Fruit fly (Drosophila melanogaster): ENCODE results near the gene Irp-1B.

Irp-1B gene

DNA sequence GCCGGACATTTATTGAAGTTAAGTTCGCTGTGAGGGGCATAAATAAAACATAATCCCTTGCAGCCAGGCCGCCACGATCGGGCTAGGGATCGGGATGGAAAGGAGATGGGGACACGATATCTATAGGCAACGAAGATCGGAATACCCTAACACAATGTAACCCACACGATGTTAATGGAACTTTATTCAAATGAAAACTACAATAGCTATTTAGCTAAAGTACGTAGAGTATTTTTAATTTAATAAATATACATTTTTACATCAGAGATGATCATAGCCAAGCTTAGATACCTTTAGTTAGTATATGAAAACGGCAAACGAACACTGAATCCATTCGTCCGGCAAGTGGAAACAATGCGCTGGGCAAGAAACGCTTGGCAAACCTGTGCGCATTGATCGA lies 42.2 kb upstream of the Irp-1B start (continued):
- TF ChIP-seq CG10631 (GFP tag; optimal IDR thresholded peaks at IDR 0.05) (peak; percentile 74), Eip78C (GFP tag) (peak; percentile 92), CG4318 (GFP tag; optimal IDR thresholded peaks at IDR 0.05) (peak; percentile 13), Smox (GFP tag; optimal IDR thresholded peaks at IDR 0.05) (peak; percentile 10), Ets96B (tag; optimal IDR thresholded peaks at IDR 0.05) (peak; percentile 77), CG3919 (GFP tag; optimal IDR thresholded peaks at IDR 0.05) (peak; percentile 68), salr (GFP tag; optimal IDR thresholded peaks at IDR 0.05) (peak; percentile 21 to 23), CG6792 (GFP tag; optimal IDR thresholded peaks at IDR 0.05) (peak; percentile 47), Hr39 (GFP tag; optimal IDR thresholded peaks at IDR 0.05) (no peak), CG8319 (GFP tag; optimal IDR thresholded peaks at IDR 0.05) (peak; percentile 17)

- TF ChIP-seq CG6854 (GFP tag; optimal IDR thresholded peaks at IDR 0.05) (no peak), CG6163 (GFP tag; IDR thresholded peaks at IDR 0.05) (no peak), Eip93F (GFP tag; optimal IDR thresholded peaks at IDR 0.05) (no peak), svp (GFP tag) (peak; percentile 34), CG16779 (tag; optimal IDR thresholded peaks at IDR 0.05) (no peak)
Measured at dm6 chr3R:10448957-10449356, 36.3 kb upstream of the Irp-1B start.

DNA sequence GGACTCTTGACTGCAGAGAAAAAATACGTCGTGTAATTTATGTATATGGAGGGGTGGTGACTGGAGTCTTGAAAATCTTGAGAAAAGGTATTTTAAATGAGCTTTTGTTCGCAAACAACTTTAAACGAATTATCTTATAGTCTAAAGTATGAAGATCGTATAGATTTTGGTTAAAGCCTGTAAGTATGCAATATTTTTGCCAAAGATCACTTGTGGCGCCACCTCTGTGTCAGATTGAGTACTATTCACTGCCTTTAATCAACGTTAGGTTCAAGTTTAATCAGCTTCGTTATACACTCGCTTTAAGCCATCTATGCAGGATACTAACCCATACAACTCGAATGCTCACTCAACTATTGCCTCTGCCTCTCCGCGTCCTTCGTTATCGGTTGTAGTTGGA lies 24.3 kb upstream of the Irp-1B start:
- TF ChIP-seq net (GFP tag; optimal IDR thresholded peaks at IDR 0.05) (no peak), spab (GFP tag; optimal IDR thresholded peaks at IDR 0.05) (no peak), lz (GFP tag; optimal IDR thresholded peaks at IDR 0.05) (no peak), dsx (GFP tag; optimal IDR thresholded peaks at IDR 0.05; ENCODE audit: poor library complexity, severe bottlenecking) (no peak), OdsH (GFP tag; optimal IDR thresholded peaks at IDR 0.05) (no peak), vri (GFP tag; optimal IDR thresholded peaks at IDR 0.05) (no peak), eg (GFP tag; IDR thresholded peaks at IDR 0.05) (no peak), CG7368 (GFP tag; optimal IDR thresholded peaks at IDR 0.05) (no peak), CG1621 (tag; optimal IDR thresholded peaks at IDR 0.05) (no peak), Ets21C (GFP tag; optimal IDR thresholded peaks at IDR 0.05) (no peak), fd85E (GFP tag; optimal IDR thresholded peaks at IDR 0.05) (no peak), cyc (GFP tag; optimal IDR thresholded peaks at IDR 0.05) (no peak), CG10669 (GFP tag; optimal IDR thresholded peaks at IDR 0.05) (no peak), pdm3 (GFP tag; optimal IDR thresholded peaks at IDR 0.05) (no peak), CG6792 (GFP tag; optimal IDR thresholded peaks at IDR 0.05) (no peak), Sox14 (GFP tag; optimal IDR thresholded peaks at IDR 0.05) (no peak), CG3919 (GFP tag; optimal IDR thresholded peaks at IDR 0.05) (no peak), Sox102F (GFP tag; optimal IDR thresholded peaks at IDR 0.05) (no peak), Hr4 (GFP tag; optimal IDR thresholded peaks at IDR 0.05) (no peak), CG34406 (GFP tag; optimal IDR thresholded peaks at IDR 0.05) (no peak)

DNA sequence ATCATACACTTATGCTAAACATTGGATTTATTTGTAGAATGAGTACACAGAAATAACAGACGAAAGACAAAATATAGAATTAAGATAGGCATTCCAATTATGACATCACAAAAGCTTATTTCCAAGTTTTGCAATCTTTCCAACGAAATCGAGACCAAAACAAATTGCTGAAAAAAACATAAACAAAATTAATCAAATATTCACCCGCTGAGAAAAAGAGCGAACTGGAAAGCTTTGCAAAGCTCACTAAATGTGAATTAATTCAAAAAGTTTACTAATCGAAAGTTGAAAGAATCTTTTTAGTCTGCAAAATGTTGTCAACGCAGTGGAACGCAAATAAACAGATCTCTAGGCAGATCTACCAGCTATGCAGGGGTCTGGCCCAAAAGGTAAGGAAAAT lies 21.8 kb upstream of the Irp-1B start, which contains the start of gene Cyp12e1:
TSS of gene Cyp12e1 (plus strand) at position 301 of the 400 bp plus-strand sequence.
- TF ChIP-seq salr (GFP tag; optimal IDR thresholded peaks at IDR 0.05) (no peak), OdsH (GFP tag; optimal IDR thresholded peaks at IDR 0.05) (no peak), CG32006 (GFP tag; optimal IDR thresholded peaks at IDR 0.05) (no peak), dsx (GFP tag; optimal IDR thresholded peaks at IDR 0.05; ENCODE audit: poor library complexity, severe bottlenecking) (no peak), CG16779 (tag; optimal IDR thresholded peaks at IDR 0.05) (no peak), ss (GFP tag; optimal IDR thresholded peaks at IDR 0.05) (no peak), CG11294 (GFP tag; IDR thresholded peaks at IDR 0.05) (no peak), achi (GFP tag; optimal IDR thresholded peaks at IDR 0.05) (no peak), vri (GFP tag; optimal IDR thresholded peaks at IDR 0.05) (no peak), Eip93F (GFP tag; optimal IDR thresholded peaks at IDR 0.05) (no peak)
